Worm (Caenorhabditis elegans): ENCODE measurements around the gene pals-34.

Gene pals-34

DNA sequence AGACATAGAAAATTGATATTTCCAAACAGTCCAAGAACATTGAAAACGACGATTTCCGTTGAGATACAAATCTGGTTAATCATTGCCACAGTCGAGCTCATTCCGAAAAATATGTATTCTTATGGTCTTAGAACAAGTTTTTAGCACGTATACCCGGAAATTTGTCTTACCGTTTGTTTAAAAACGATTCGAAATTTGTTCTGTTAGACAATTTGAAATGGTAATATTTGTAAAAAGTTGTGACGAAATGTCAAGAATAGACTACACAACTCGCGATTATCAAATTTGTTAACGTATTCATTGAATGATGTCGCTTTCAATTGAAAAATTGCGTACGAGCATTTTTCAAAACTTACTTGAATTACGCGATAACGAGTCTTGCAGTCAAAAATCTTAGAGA, 19.1 kb downstream of the pals-34 start, which contains the start of gene srsx-3:
TSS of gene srsx-3 (minus strand) at position 101 of the 400 bp plus-strand sequence.
- TF ChIP-seq hlh-30 (tag; optimal IDR thresholded peaks at IDR 0.05; ENCODE audit: insufficient read depth) (no peak), odd-2 (tag; optimal IDR thresholded peaks at IDR 0.05) (no peak), ref-2 (tag; optimal IDR thresholded peaks at IDR 0.05) (no peak), ceh-45 (GFP tag; IDR thresholded peaks at IDR 0.05) (no peak), unc-86 (tag; optimal IDR thresholded peaks at IDR 0.05) (no peak), ama-1 (optimal IDR thresholded peaks at IDR 0.05) (no peak), fax-1 (tag; optimal IDR thresholded peaks at IDR 0.05) (no peak), che-1 (tag; optimal IDR thresholded peaks at IDR 0.05) (no peak), syd-9 (tag; optimal IDR thresholded peaks at IDR 0.05) (no peak), T23F11.4 (GFP tag; optimal IDR thresholded peaks at IDR 0.05) (no peak), ets-4 (tag; optimal IDR thresholded peaks at IDR 0.05) (no peak), ceh-6 (GFP tag; optimal IDR thresholded peaks at IDR 0.05) (no peak)

DNA sequence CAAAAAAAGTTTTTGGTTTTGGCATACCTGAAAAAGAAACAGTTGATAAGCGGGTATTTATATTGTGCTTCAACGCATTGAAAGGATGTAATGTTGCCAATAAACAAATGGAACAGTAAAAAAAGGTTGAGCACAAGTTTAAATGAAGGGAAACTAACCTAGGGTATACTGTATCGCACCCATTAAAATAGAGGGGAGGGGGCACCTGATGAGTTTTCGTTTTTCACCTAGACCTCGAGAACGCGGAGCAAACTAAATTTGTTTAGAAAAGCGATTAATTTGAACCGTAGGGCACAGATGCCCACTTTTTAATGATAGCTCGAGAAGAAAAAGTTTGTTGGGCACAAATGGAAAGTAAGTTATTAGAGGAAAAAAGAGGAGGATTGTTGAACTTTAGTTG, 23.3 kb downstream of the pals-34 start, which contains the start of gene ncx-10:
TSS of gene ncx-10 (minus strand) at position 101 of the 400 bp plus-strand sequence.
- TF ChIP-seq C08G9.2 (tag; optimal IDR thresholded peaks at IDR 0.05) (no peak), dmd-4 (tag; optimal IDR thresholded peaks at IDR 0.05; ENCODE audit: borderline replicate concordance) (no peak), elt-4 (tag; optimal IDR thresholded peaks at IDR 0.05) (no peak), pha-2 (tag; optimal IDR thresholded peaks at IDR 0.05) (no peak), C38D4.7 (GFP tag; optimal IDR thresholded peaks at IDR 0.05) (no peak), fkh-10 (GFP tag; optimal IDR thresholded peaks at IDR 0.05) (no peak), gmeb-2 (tag; optimal IDR thresholded peaks at IDR 0.05) (no peak), K09A11.1 (tag; optimal IDR thresholded peaks at IDR 0.05; ENCODE audit: insufficient read depth) (no peak), ref-2 (tag; optimal IDR thresholded peaks at IDR 0.05) (no peak), odd-2 (tag; optimal IDR thresholded peaks at IDR 0.05) (no peak), ceh-34 (tag; optimal IDR thresholded peaks at IDR 0.05) (no peak), tbx-7 (tag; optimal IDR thresholded peaks at IDR 0.05) (no peak), hlh-6 (tag; optimal IDR thresholded peaks at IDR 0.05) (no peak), syd-9 (tag; optimal IDR thresholded peaks at IDR 0.05) (no peak), fkh-6 (tag; optimal IDR thresholded peaks at IDR 0.05) (no peak), pros-1 (tag; optimal IDR thresholded peaks at IDR 0.05) (no peak), ceh-19 (GFP tag; optimal IDR thresholded peaks at IDR 0.05) (no peak), ceh-30 (tag; optimal IDR thresholded peaks at IDR 0.05) (no peak)

DNA sequence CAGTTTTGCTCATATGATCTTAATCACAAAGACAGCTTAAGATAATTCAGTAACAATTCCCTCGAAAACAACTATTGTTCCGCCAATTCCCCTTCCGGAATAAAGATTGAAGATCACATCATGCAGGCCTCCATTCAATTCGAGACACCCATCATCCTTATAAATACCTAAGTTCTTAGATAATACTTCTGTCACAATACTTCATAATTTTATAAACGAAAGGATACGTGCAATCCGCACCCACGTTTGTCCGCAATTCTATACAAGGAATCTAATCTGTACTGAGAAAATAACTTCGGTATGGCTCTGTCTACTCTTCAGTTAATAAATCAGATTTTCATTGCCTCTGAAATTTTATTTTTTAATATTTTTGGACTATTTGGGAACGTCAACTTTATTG, 27.6 kb downstream of the pals-34 start, which contains the start of gene srsx-5:
TSS of gene srsx-5 (plus strand) at position 301 of the 400 bp plus-strand sequence.
- TF ChIP-seq nhr-232 (tag; optimal IDR thresholded peaks at IDR 0.05) (no peak), hlh-13 (GFP tag; optimal IDR thresholded peaks at IDR 0.05) (no peak), madf-2 (tag; optimal IDR thresholded peaks at IDR 0.05) (no peak), odd-2 (tag; optimal IDR thresholded peaks at IDR 0.05) (no peak), pros-1 (tag; optimal IDR thresholded peaks at IDR 0.05) (no peak), Y22D7AL.16 (tag; optimal IDR thresholded peaks at IDR 0.05) (no peak), rnt-1 (tag; optimal IDR thresholded peaks at IDR 0.05) (no peak)

DNA sequence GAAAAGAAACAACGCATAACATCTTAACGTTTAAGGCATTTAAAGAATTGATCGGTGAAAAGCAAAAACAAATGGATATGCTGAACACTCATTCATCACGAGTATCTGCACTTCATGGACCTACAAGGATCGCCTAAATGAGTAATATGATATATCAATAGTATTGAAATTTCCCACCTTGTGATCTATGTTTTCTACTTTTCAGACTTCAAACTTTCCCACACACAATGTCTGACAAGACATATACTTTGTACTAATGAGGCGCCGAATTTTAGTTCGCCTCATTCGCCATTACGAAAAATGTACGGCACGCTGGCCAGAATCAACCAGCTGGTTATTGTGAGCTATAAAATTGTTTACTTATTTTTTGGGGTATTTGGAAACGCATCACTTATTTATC, 29.5 kb downstream of the pals-34 start, which contains the start of gene srsx-6:
TSS of gene srsx-6 (plus strand) at position 301 of the 400 bp plus-strand sequence.
- TF ChIP-seq mec-3 (tag; optimal IDR thresholded peaks at IDR 0.05; ENCODE audit: borderline replicate concordance) (no peak), ahr-1 (tag; optimal IDR thresholded peaks at IDR 0.05) (no peak), C38D4.7 (GFP tag; optimal IDR thresholded peaks at IDR 0.05) (no peak), pha-4 (tag; optimal IDR thresholded peaks at IDR 0.05) (no peak), nhr-11 (tag; optimal IDR thresholded peaks at IDR 0.05) (no peak), ref-2 (tag; optimal IDR thresholded peaks at IDR 0.05) (no peak), ceh-24 (tag; optimal IDR thresholded peaks at IDR 0.05) (no peak), ceh-6 (GFP tag; optimal IDR thresholded peaks at IDR 0.05) (no peak)
